Worm (Caenorhabditis elegans) whole organism, young adult: Measurements from ENCODE around the gene ints-7.

ENCODE experiments used
- F39B2.1 ChIP-seq: fragments of 200-800 bp; sonication (Bioruptor generic); IDR thresholded peaks from 2 replicates; pipeline ENCODE4 v1.3.6; 2022; ENCODE audit warnings: missing genetic modification reagents, missing genetic modification characterization, missing compliant biosample characterization
- F52B5.7 ChIP-seq: sonication (generic microtip); optimal IDR thresholded peaks from 2 replicates; lab custom pipeline; 2016; ENCODE audit warnings: mild to moderate bottlenecking, missing genetic modification characterization, missing compliant biosample characterization
- ama-1 ChIP-seq, 3 experiments: fragments of 150-350 bp in 1 of 3; sonication (generic microtip) in 2 of 3; optimal IDR thresholded peaks; 2 replicates each; lab custom pipeline; 2014 to 2018; ENCODE audit warnings: missing biosample characterization in 2 of 3, missing genetic modification characterization in 2 of 3, missing genetic modification reagents in 2 of 3
- cebp-1 ChIP-seq, 2 experiments: fragments of 200-800 bp in 1 of 2; sonication (Bioruptor generic) in 1 of 2; sonication (generic microtip) in 1 of 2; IDR thresholded peaks in 1 of 2; optimal IDR thresholded peaks in 1 of 2; 2 replicates each; pipeline versions ENCODE4 v1.3.6 to Lab custom; 2017 to 2022; ENCODE audit warnings: missing compliant biosample characterization in 2 of 2, missing genetic modification characterization in 2 of 2, mild to moderate bottlenecking in 1 of 2, missing genetic modification reagents in 1 of 2, moderate library complexity in 1 of 2
- ceh-79 ChIP-seq: sonication (generic microtip); optimal IDR thresholded peaks from 2 replicates; lab custom pipeline; 2017; ENCODE audit warnings: mild to moderate bottlenecking, missing genetic modification characterization, missing compliant biosample characterization
- gei-17 ChIP-seq: fragments of 200-800 bp; sonication (Bioruptor generic); optimal IDR thresholded peaks from 2 replicates; lab custom pipeline; 2018; ENCODE audit warnings: mild to moderate bottlenecking, missing genetic modification characterization, missing compliant biosample characterization
- lir-1 ChIP-seq: fragments of 200-800 bp; sonication (Bioruptor generic); conservative IDR thresholded peaks from 2 replicates; pipeline ENCODE4 v1.3.6; 2022; ENCODE audit warnings: missing genetic modification reagents, missing genetic modification characterization, missing compliant biosample characterization
- mel-28 ChIP-seq: sonication (generic microtip); optimal IDR thresholded peaks from 2 replicates; lab custom pipeline; 2016; ENCODE audit warnings: borderline replicate concordance, mild to moderate bottlenecking, missing genetic modification characterization, missing compliant biosample characterization
- nfya-1 ChIP-seq: sonication (generic microtip); optimal IDR thresholded peaks from 2 replicates; lab custom pipeline; 2017; ENCODE audit warnings: antibody characterized with exemption, missing compliant biosample characterization, missing genetic modification characterization, borderline replicate concordance; ENCODE audit not compliant: insufficient read depth
- pbrm-1 ChIP-seq: fragments of 200-800 bp; sonication (Bioruptor generic); IDR thresholded peaks from 2 replicates; pipeline ENCODE4 v1.3.6; 2022; ENCODE audit warnings: missing genetic modification reagents, missing genetic modification characterization, missing compliant biosample characterization
- repo-1 ChIP-seq: sonication (generic microtip); optimal IDR thresholded peaks from 2 replicates; lab custom pipeline; 2017; ENCODE audit warnings: mild to moderate bottlenecking, missing genetic modification characterization, missing compliant biosample characterization
- snpc-1.1 ChIP-seq: sonication (generic microtip); optimal IDR thresholded peaks from 2 replicates; lab custom pipeline; 2017; ENCODE audit warnings: missing genetic modification characterization, mild to moderate bottlenecking, missing compliant biosample characterization, antibody characterized with exemption, moderate library complexity, missing genotype, missing genetic modification reagents; ENCODE audit not compliant: insufficient read depth
- snpc-1.3 ChIP-seq: sonication (generic microtip); optimal IDR thresholded peaks from 2 replicates; lab custom pipeline; 2017; ENCODE audit warnings: missing genetic modification characterization, mild to moderate bottlenecking, missing compliant biosample characterization, antibody characterized with exemption, moderate library complexity, missing genotype, missing genetic modification reagents; ENCODE audit not compliant: insufficient read depth
- unc-62 ChIP-seq: fragments of 150-350 bp; optimal IDR thresholded peaks from 2 replicates; lab custom pipeline; 2014; ENCODE audit warnings: missing biosample characterization, missing genetic modification reagents, missing genetic modification characterization

- TF ChIP-seq unc-62 (GFP tag; lab: Kevin White, UChicago) (no peak), ama-1 (optimal IDR thresholded peaks at IDR 0.05; lab: Kevin White, UChicago) (no peak), ama-1 (GFP tag; optimal IDR thresholded peaks at IDR 0.05; lab: Kevin White, UChicago) (no peak), snpc-1.3 (tag; lab: Kevin White, UChicago) (no peak), nfya-1 (tag; lab: Kevin White, UChicago) (no peak), cebp-1 (GFP tag; IDR thresholded peaks at IDR 0.05; lab: Robert Waterston, UW) (peak; percentile 96), cebp-1 (tag; optimal IDR thresholded peaks at IDR 0.05; lab: Kevin White, UChicago) (peak; percentile 99), repo-1 (tag; lab: Kevin White, UChicago) (no peak), F39B2.1 (GFP tag; lab: Robert Waterston, UW) (no peak), mel-28 (tag; lab: Kevin White, UChicago) (no peak), snpc-1.1 (tag; lab: Kevin White, UChicago) (no peak), lir-1 (GFP tag; lab: Robert Waterston, UW) (no peak), F52B5.7 (tag; lab: Kevin White, UChicago) (no peak), ceh-79 (tag; lab: Kevin White, UChicago) (no peak), gei-17 (GFP tag; lab: Kevin White, UChicago) (no peak), pbrm-1 (GFP tag; lab: Robert Waterston, UW) (no peak)
These were observed 4.3 kb upstream of the ints-7 start, which contains the start of gene smc-6 for ce11 chrII:11578327-11578726.
